Worm (Caenorhabditis elegans): Measurements from ENCODE around the gene sre-33.

sre-33 gene

DNA sequence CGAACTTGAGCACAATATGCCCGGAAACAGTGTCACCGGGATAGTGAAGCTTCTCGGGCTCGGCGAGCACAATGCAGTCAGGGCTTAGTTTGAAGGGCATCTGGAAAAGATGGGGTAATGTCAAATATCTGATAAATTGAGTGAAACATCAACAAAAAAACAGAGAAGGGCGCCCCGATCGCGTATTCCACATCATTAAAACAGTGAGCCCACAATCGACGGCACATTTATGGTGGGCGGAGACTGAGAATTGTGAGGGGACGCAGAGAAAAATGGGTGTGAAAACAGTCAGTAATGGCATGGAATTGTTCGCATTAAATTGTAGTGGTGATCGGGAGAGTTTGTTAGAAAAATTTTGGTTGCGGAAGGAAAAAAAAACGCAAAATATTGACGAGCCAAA, 27.7 kb downstream of the sre-33 start, which contains the start of gene arrd-9:
Gene arrd-9 (minus strand): TSS at position 101 of the 400 bp plus-strand sequence.
- TF ChIP-seq elt-1 (tag; optimal IDR thresholded peaks at IDR 0.05) (no peak), R02D3.7 (tag; optimal IDR thresholded peaks at IDR 0.05) (no peak), crh-2 (tag; optimal IDR thresholded peaks at IDR 0.05) (no peak), sem-4 (tag; optimal IDR thresholded peaks at IDR 0.05) (no peak), nhr-21 (tag; optimal IDR thresholded peaks at IDR 0.05) (no peak)

ce11 chrII:12481645-12482044, 28.5 kb downstream of the sre-33 start:
- no peak for TF ChIP-seq mbf-1 (tag; optimal IDR thresholded peaks at IDR 0.05)
- no peak for TF ChIP-seq nhr-21 (tag; optimal IDR thresholded peaks at IDR 0.05)
- no peak for TF ChIP-seq ztf-11 (tag; optimal IDR thresholded peaks at IDR 0.05)
- TF ChIP-seq dmd-4 (tag; optimal IDR thresholded peaks at IDR 0.05): no peak
- TF ChIP-seq C34F6.9 (tag; optimal IDR thresholded peaks at IDR 0.05): no peak
- no peak for TF ChIP-seq unc-39 (tag; optimal IDR thresholded peaks at IDR 0.05)

- TF ChIP-seq aly-2 (tag; optimal IDR thresholded peaks at IDR 0.05) (no peak), mdl-1 (tag; optimal IDR thresholded peaks at IDR 0.05) (no peak), skn-1 (tag; optimal IDR thresholded peaks at IDR 0.05) (no peak)
These were observed 29.5 kb downstream of the sre-33 start, which contains the start of gene fbxb-102 for ce11 chrII:12482622-12483021. Gene fbxb-102, plus strand, starts transcription at chrII:12482922.

DNA sequence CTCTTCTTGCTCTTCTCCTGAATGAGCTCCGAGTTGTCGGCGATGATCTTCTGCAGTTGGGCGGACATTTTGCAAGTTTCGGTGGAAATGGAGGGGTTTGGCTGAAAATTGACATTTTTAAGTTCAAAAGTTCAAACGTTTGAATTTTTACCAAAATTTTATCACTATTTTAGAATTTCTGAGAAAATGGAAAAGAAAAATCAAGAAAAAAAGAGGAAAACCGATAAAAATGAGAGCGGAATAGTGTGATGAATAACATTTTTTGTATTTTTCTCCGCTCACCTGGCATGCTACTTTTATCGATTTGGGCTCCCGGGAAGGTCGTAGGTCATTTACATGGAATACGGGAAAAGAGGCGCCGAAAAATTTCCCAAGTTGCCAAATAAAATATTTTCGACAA, 32.0 kb downstream of the sre-33 start, which contains the start of gene F15A4.10:
Gene F15A4.10 (minus strand): TSS at position 101 of the 400 bp plus-strand sequence.
- TF ChIP-seq R02D3.7 (tag; optimal IDR thresholded peaks at IDR 0.05): no peak
- TF ChIP-seq ceh-82 (tag; optimal IDR thresholded peaks at IDR 0.05): no peak
- TF ChIP-seq aly-2 (tag; optimal IDR thresholded peaks at IDR 0.05): no peak
- TF ChIP-seq peb-1 (tag; optimal IDR thresholded peaks at IDR 0.05): no peak
- no peak for TF ChIP-seq Y55F3AM.14 (GFP tag; optimal IDR thresholded peaks at IDR 0.05)
- TF ChIP-seq nhr-6 (tag; optimal IDR thresholded peaks at IDR 0.05): no peak
- TF ChIP-seq ztf-4 (tag; optimal IDR thresholded peaks at IDR 0.05): no peak
- TF ChIP-seq alr-1 (tag; optimal IDR thresholded peaks at IDR 0.05): no peak
- TF ChIP-seq unc-55 (GFP tag; optimal IDR thresholded peaks at IDR 0.05): no peak
- TF ChIP-seq dmd-4 (tag; optimal IDR thresholded peaks at IDR 0.05): no peak
- no peak for TF ChIP-seq nhr-23 (tag; optimal IDR thresholded peaks at IDR 0.05)
- TF ChIP-seq nhr-10 (tag; optimal IDR thresholded peaks at IDR 0.05): no peak
- no peak for TF ChIP-seq elt-3 (tag; optimal IDR thresholded peaks at IDR 0.05)
- no peak for TF ChIP-seq lin-13 (GFP tag; optimal IDR thresholded peaks at IDR 0.05)
- no peak for TF ChIP-seq mab-5 (tag; optimal IDR thresholded peaks at IDR 0.05)
- no peak for TF ChIP-seq sma-9 (GFP tag; optimal IDR thresholded peaks at IDR 0.05)
- TF ChIP-seq sma-9 (tag; optimal IDR thresholded peaks at IDR 0.05): no peak
- no peak for TF ChIP-seq nhr-12 (tag; optimal IDR thresholded peaks at IDR 0.05)
- no peak for TF ChIP-seq nhr-25 (tag; optimal IDR thresholded peaks at IDR 0.05)
- no peak for TF ChIP-seq fos-1 (tag; optimal IDR thresholded peaks at IDR 0.05)

ce11 chrII:12488810-12489209, 35.7 kb downstream of the sre-33 start:
- no peak for TF ChIP-seq fos-1 (tag; optimal IDR thresholded peaks at IDR 0.05)
- TF ChIP-seq blmp-1 (tag; optimal IDR thresholded peaks at IDR 0.05; ENCODE audit: insufficient read depth): no peak
- no peak for TF ChIP-seq lsy-2 (tag; optimal IDR thresholded peaks at IDR 0.05)
- no peak for TF ChIP-seq zag-1 (tag; optimal IDR thresholded peaks at IDR 0.05)
- TF ChIP-seq unc-39 (tag; optimal IDR thresholded peaks at IDR 0.05): no peak
- TF ChIP-seq ceh-16 (tag; optimal IDR thresholded peaks at IDR 0.05): no peak
- TF ChIP-seq mdl-1 (tag; optimal IDR thresholded peaks at IDR 0.05): no peak
- no peak for TF ChIP-seq sem-4 (tag; optimal IDR thresholded peaks at IDR 0.05)
- TF ChIP-seq nhr-11 (tag; optimal IDR thresholded peaks at IDR 0.05): no peak
- TF ChIP-seq mab-5 (tag; optimal IDR thresholded peaks at IDR 0.05): no peak
- no peak for TF ChIP-seq ztf-4 (tag; optimal IDR thresholded peaks at IDR 0.05)
- TF ChIP-seq alr-1 (tag; optimal IDR thresholded peaks at IDR 0.05): no peak
- TF ChIP-seq snpc-4 (tag; optimal IDR thresholded peaks at IDR 0.05): no peak
- TF ChIP-seq ama-1 (optimal IDR thresholded peaks at IDR 0.05): no peak
- TF ChIP-seq nhr-12 (tag; optimal IDR thresholded peaks at IDR 0.05): no peak
- TF ChIP-seq dmd-4 (tag; optimal IDR thresholded peaks at IDR 0.05): no peak
- no peak for TF ChIP-seq nhr-237 (tag; optimal IDR thresholded peaks at IDR 0.05)
- no peak for TF ChIP-seq elt-3 (tag; optimal IDR thresholded peaks at IDR 0.05)
- TF ChIP-seq egl-27 (tag; optimal IDR thresholded peaks at IDR 0.05): no peak

Data from whole organism, L2 larva.